Fruit fly (Drosophila melanogaster) whole organism, prepupa: ENCODE measurements around the gene CG15025.

ENCODE experiments used
- CG10669 ChIP-seq: fragments of 200-800 bp; sonication (Bioruptor generic); optimal IDR thresholded peaks from 3 replicates; lab custom pipeline; 2018; ENCODE audit warnings: missing biosample characterization, mild to moderate bottlenecking, missing genetic modification characterization, moderate library complexity
- CG32006 ChIP-seq: fragments of 200-800 bp; sonication (Bioruptor generic); optimal IDR thresholded peaks from 3 replicates; lab custom pipeline; 2017; ENCODE audit warnings: missing biosample characterization, mild to moderate bottlenecking, missing genetic modification characterization
- CG34406 ChIP-seq: fragments of 200-800 bp; sonication (Bioruptor generic); optimal IDR thresholded peaks from 3 replicates; lab custom pipeline; 2016; ENCODE audit warnings: missing biosample characterization, missing genetic modification characterization
- Smox ChIP-seq: fragments of 200-800 bp; sonication (Bioruptor generic); optimal IDR thresholded peaks from 3 replicates; lab custom pipeline; 2016; ENCODE audit warnings: missing biosample characterization, missing genetic modification characterization
- lz ChIP-seq: fragments of 200-800 bp; sonication (Bioruptor generic); optimal IDR thresholded peaks from 3 replicates; lab custom pipeline; 2016; ENCODE audit warnings: missing biosample characterization, missing genetic modification characterization

dm6 chr3R:19465286-19465685, 25.6 kb downstream of the CG15025 start:
- peak; percentile 56 for TF ChIP-seq CG10669 (GFP tag; lab: Kevin White, UChicago)
- peak; percentile 56 for TF ChIP-seq CG34406 (GFP tag; lab: Kevin White, UChicago)
- peak; percentile 66 for TF ChIP-seq CG32006 (GFP tag; lab: Kevin White, UChicago)
- peak; percentile 56 for TF ChIP-seq lz
- peak; percentile 63 for TF ChIP-seq Smox (GFP tag; lab: Kevin White, UChicago)
